Fruit fly (Drosophila melanogaster) Kc167 (cell line): ENCODE measurements around the gene CG14232.

Experiments used
- Sin3A ChIP-seq: fragments of >200 bp; optimal IDR thresholded peaks from 2 replicates; lab custom pipeline; 2018; ENCODE audit warnings: missing external identifiers
- insv ChIP-seq: fragments of >200 bp; optimal IDR thresholded peaks from 3 replicates; lab custom pipeline; 2018; ENCODE audit warnings: missing external identifiers
- psq ChIP-seq: fragments of >200 bp; optimal IDR thresholded peaks from 2 replicates; lab custom pipeline; 2017; ENCODE audit warnings: missing external identifiers

DNA sequence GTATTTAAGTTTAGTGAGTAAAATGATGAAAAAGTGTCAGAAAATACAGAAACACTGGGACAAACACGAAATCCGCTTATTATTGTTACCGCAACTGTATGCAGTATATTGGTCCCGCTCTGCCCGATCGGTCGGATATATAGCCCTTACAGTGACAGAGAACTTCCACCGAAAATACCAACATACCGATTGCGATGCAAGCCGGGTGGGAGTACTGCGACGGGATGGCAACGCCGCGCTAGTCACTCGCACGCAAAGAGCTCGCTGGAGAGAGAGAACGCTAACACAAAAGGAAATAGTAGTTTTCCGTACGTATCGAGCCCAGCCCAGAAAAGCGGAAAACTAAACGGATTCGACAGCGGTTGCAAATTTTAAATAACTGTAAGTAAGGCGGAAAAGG is 7.2 kb downstream of the CG14232 start, which contains the start of gene Cdc42:
- TF ChIP-seq Sin3A: no peak
- no peak for TF ChIP-seq psq (lab: Kevin White, UChicago)
- no peak for TF ChIP-seq insv (lab: Kevin White, UChicago)
